Worm (Caenorhabditis elegans) whole organism, L2 larva: ENCODE measurements around the gene Y43C5A.2.

Source experiments
- ZK546.5 ChIP-seq: sonication (generic microtip); optimal IDR thresholded peaks from 2 replicates; lab custom pipeline; 2017; ENCODE audit warnings: missing biosample characterization, missing genetic modification characterization
- ama-1 ChIP-seq: fragments of 150-350 bp; optimal IDR thresholded peaks from 2 replicates; lab custom pipeline; 2018; ENCODE audit warnings: inconsistent platforms
- ceh-16 ChIP-seq: fragments of 150-350 bp; optimal IDR thresholded peaks from 2 replicates; lab custom pipeline; 2014; ENCODE audit warnings: missing biosample characterization, missing genetic modification characterization
- egl-27 ChIP-seq: sonication (generic microtip); optimal IDR thresholded peaks from 3 replicates; lab custom pipeline; 2017; ENCODE audit warnings: missing biosample characterization, missing genetic modification reagents, missing genetic modification characterization
- elt-1 ChIP-seq: fragments of 150-350 bp; optimal IDR thresholded peaks from 2 replicates; lab custom pipeline; 2014; ENCODE audit warnings: missing biosample characterization, missing genetic modification characterization
- fos-1 ChIP-seq: fragments of 150-350 bp; optimal IDR thresholded peaks from 2 replicates; lab custom pipeline; 2014; ENCODE audit warnings: missing biosample characterization, missing genetic modification characterization
- nhr-10 ChIP-seq: sonication (generic microtip); optimal IDR thresholded peaks from 2 replicates; lab custom pipeline; 2017; ENCODE audit warnings: missing biosample characterization, missing genetic modification characterization
- snpc-4 ChIP-seq: fragments of 150-350 bp; optimal IDR thresholded peaks from 2 replicates; lab custom pipeline; 2014; ENCODE audit warnings: missing biosample characterization, missing genetic modification characterization
- unc-62 ChIP-seq: fragments of 150-350 bp; optimal IDR thresholded peaks from 2 replicates; lab custom pipeline; 2014; ENCODE audit warnings: missing biosample characterization, missing genetic modification reagents, missing genetic modification characterization
- zag-1 ChIP-seq: fragments of 150-350 bp; optimal IDR thresholded peaks from 2 replicates; lab custom pipeline; 2014; ENCODE audit warnings: missing biosample characterization, missing genetic modification characterization

ce11 chrIV:10250577-10251075 lies 19.1 kb upstream of the Y43C5A.2 start, which contains the start of gene daf-14:
- TF ChIP-seq ceh-16 (tag; lab: Kevin White, UChicago) (no peak), ZK546.5 (tag; lab: Kevin White, UChicago) (no peak), unc-62 (no peak), elt-1 (tag; lab: Kevin White, UChicago) (no peak), ama-1 (lab: Kevin White, UChicago) (no peak), zag-1 (no peak), snpc-4 (tag; lab: Kevin White, UChicago) (no peak), egl-27 (tag; lab: Kevin White, UChicago) (no peak), fos-1 (tag; lab: Kevin White, UChicago) (no peak), nhr-10 (tag; lab: Kevin White, UChicago) (no peak)
